Fruit fly (Drosophila melanogaster) whole organism, pupa: ENCODE results near the gene CG46026.

Experiments used
- CG10348 ChIP-seq: fragments of 200-800 bp; sonication (Bioruptor generic); IDR thresholded peaks from 2 replicates; pipeline ENCODE4 v1.3.6; 2022; ENCODE audit warnings: missing biosample characterization, missing genetic modification characterization
- CG12605 ChIP-seq: fragments of 200-800 bp; sonication (Bioruptor generic); IDR thresholded peaks from 2 replicates; pipeline ENCODE4 v1.3.6; 2022; ENCODE audit warnings: missing biosample characterization, missing genetic modification characterization
- CG32121 ChIP-seq: fragments of 200-800 bp; sonication (Bioruptor generic); IDR thresholded peaks from 2 replicates; pipeline ENCODE4 v1.3.6; 2022; ENCODE audit warnings: missing biosample characterization, missing genetic modification characterization
- CG34367 ChIP-seq: fragments of 200-800 bp; sonication (Bioruptor generic); optimal IDR thresholded peaks from 2 replicates; lab custom pipeline; 2018; ENCODE audit warnings: missing biosample characterization, mild to moderate bottlenecking, missing genetic modification characterization
- CG8159 ChIP-seq: fragments of 200-800 bp; sonication (Bioruptor generic); optimal IDR thresholded peaks from 3 replicates; lab custom pipeline; 2018; ENCODE audit warnings: missing biosample characterization, mild to moderate bottlenecking, missing genetic modification characterization, moderate library complexity
- CG8301 ChIP-seq: fragments of 200-800 bp; sonication (Bioruptor generic); optimal IDR thresholded peaks from 2 replicates; lab custom pipeline; 2018; ENCODE audit warnings: missing biosample characterization, mild to moderate bottlenecking, missing genetic modification characterization
- CG9948 ChIP-seq: fragments of 200-800 bp; sonication (Bioruptor generic); optimal IDR thresholded peaks from 2 replicates; lab custom pipeline; 2018; ENCODE audit warnings: missing biosample characterization, mild to moderate bottlenecking, missing genetic modification characterization, moderate library complexity
- D1 ChIP-seq: fragments of 200-800 bp; sonication (Bioruptor generic); optimal IDR thresholded peaks from 2 replicates; lab custom pipeline; 2018; ENCODE audit warnings: missing biosample characterization, mild to moderate bottlenecking, missing genetic modification characterization, moderate library complexity
- Ets98B ChIP-seq: fragments of 200-800 bp; sonication (Bioruptor generic); IDR thresholded peaks from 2 replicates; pipeline ENCODE4 v1.3.6; 2022; ENCODE audit warnings: missing biosample characterization, missing genetic modification characterization
- Pif1A ChIP-seq: fragments of 200-800 bp; sonication (Bioruptor generic); optimal IDR thresholded peaks from 3 replicates; lab custom pipeline; 2016; ENCODE audit warnings: missing biosample characterization, missing genetic modification characterization
- Pif1B ChIP-seq: fragments of 200-800 bp; sonication (Bioruptor generic); optimal IDR thresholded peaks from 3 replicates; lab custom pipeline; 2016; ENCODE audit warnings: missing biosample characterization, missing genetic modification characterization
- gl ChIP-seq: fragments of 200-800 bp; sonication (Bioruptor generic); optimal IDR thresholded peaks from 2 replicates; lab custom pipeline; 2018; ENCODE audit warnings: missing biosample characterization, mild to moderate bottlenecking, missing genetic modification characterization

- no peak for TF ChIP-seq CG8159 (tag; lab: Kevin White, UChicago)
- TF ChIP-seq Ets98B = no peak
- no peak for TF ChIP-seq CG9948 (tag; lab: Kevin White, UChicago)
- no peak for TF ChIP-seq CG8301
- no peak for TF ChIP-seq D1 (tag; lab: Kevin White, UChicago)
- no peak for TF ChIP-seq Pif1A (GFP tag; lab: Kevin White, UChicago)
- TF ChIP-seq Pif1B (GFP tag; lab: Kevin White, UChicago) = no peak
- no peak for TF ChIP-seq CG10348 (GFP tag; lab: Robert Waterston, UW)
- TF ChIP-seq CG32121 (GFP tag; lab: Robert Waterston, UW) = no peak
- no peak for TF ChIP-seq gl (tag; lab: Kevin White, UChicago)
- no peak for TF ChIP-seq CG34367 (tag; lab: Kevin White, UChicago)
- TF ChIP-seq CG12605 (GFP tag; lab: Robert Waterston, UW) = no peak
These were observed 8.4 kb downstream of the CG46026 start for dm6 chr3R:6315078-6315477.
